Worm (Caenorhabditis elegans) whole organism, L1 larva: ENCODE data around the gene F09F9.2.

Experiments used
- C04F5.9 ChIP-seq: sonication (generic microtip); optimal IDR thresholded peaks from 2 replicates; lab custom pipeline; 2016; ENCODE audit warnings: missing genetic modification characterization, missing compliant biosample characterization
- C16A3.4 ChIP-seq: fragments of 150-350 bp; optimal IDR thresholded peaks from 2 replicates; lab custom pipeline; 2014; ENCODE audit warnings: missing biosample characterization, missing genetic modification characterization
- Y116A8C.19 ChIP-seq: sonication (generic microtip); optimal IDR thresholded peaks from 2 replicates; lab custom pipeline; 2016; ENCODE audit warnings: missing compliant biosample characterization, missing genetic modification characterization, borderline replicate concordance
- aha-1 ChIP-seq: fragments of 150-350 bp; optimal IDR thresholded peaks from 2 replicates; lab custom pipeline; 2014; ENCODE audit warnings: missing biosample characterization, missing genetic modification characterization
- alr-1 ChIP-seq: fragments of 200-800 bp; sonication (Bioruptor generic); optimal IDR thresholded peaks from 2 replicates; lab custom pipeline; 2018; ENCODE audit warnings: borderline replicate concordance, mild to moderate bottlenecking, missing genetic modification characterization, missing compliant biosample characterization
- aly-2 ChIP-seq: fragments of 150-350 bp; optimal IDR thresholded peaks from 2 replicates; lab custom pipeline; 2014; ENCODE audit warnings: missing biosample characterization, missing genetic modification characterization
- ama-1 ChIP-seq: fragments of 150-350 bp; optimal IDR thresholded peaks from 2 replicates; lab custom pipeline; 2014
- blmp-1 ChIP-seq: fragments of 150-350 bp; optimal IDR thresholded peaks from 2 replicates; lab custom pipeline; 2014; ENCODE audit warnings: missing biosample characterization, missing genetic modification characterization
- ceh-63 ChIP-seq: fragments of 200-800 bp; sonication (Bioruptor generic); optimal IDR thresholded peaks from 2 replicates; lab custom pipeline; 2018; ENCODE audit warnings: mild to moderate bottlenecking, missing genetic modification characterization, missing compliant biosample characterization
- ceh-82 ChIP-seq, 3 experiments: fragments of 150-350 bp in 1 of 3; sonication (generic microtip) in 2 of 3; optimal IDR thresholded peaks; 2 replicates each; lab custom pipeline; 2014 to 2017; ENCODE audit warnings: missing biosample characterization in 3 of 3, missing genetic modification characterization in 3 of 3
- ces-1 ChIP-seq: fragments of 150-350 bp; optimal IDR thresholded peaks from 2 replicates; lab custom pipeline; 2014; ENCODE audit warnings: missing biosample characterization, missing genetic modification reagents, missing genetic modification characterization
- dpl-1 ChIP-seq, 3 experiments: fragments of 150-350 bp in 2 of 3; sonication (generic microtip) in 1 of 3; optimal IDR thresholded peaks; 2 replicates each; lab custom pipeline; 2014 to 2017; ENCODE audit warnings: missing biosample characterization in 3 of 3, missing genetic modification characterization in 3 of 3, missing genetic modification reagents in 3 of 3
- efl-1 ChIP-seq, 4 experiments: fragments of 150-350 bp; optimal IDR thresholded peaks in 3 of 4; peaks in 1 of 4; 1 replicate in 1 of 4; 2 replicates in 3 of 4; lab custom pipeline; 2014; ENCODE audit warnings: missing biosample characterization in 2 of 4, missing genetic modification characterization in 2 of 4, missing genetic modification reagents in 2 of 4
- efl-3 ChIP-seq: fragments of 200-800 bp; sonication (Bioruptor generic); optimal IDR thresholded peaks from 2 replicates; lab custom pipeline; 2018; ENCODE audit warnings: mild to moderate bottlenecking, missing genetic modification characterization, missing compliant biosample characterization
- ets-5 ChIP-seq: fragments of 200-800 bp; sonication (Bioruptor generic); IDR thresholded peaks from 2 replicates; pipeline ENCODE4 v1.3.6; 2022; ENCODE audit warnings: missing genetic modification characterization, missing compliant biosample characterization
- fkh-10 ChIP-seq: sonication (generic microtip); optimal IDR thresholded peaks from 2 replicates; lab custom pipeline; 2017; ENCODE audit warnings: missing biosample characterization, missing genetic modification reagents, missing genetic modification characterization
- fkh-4 ChIP-seq: sonication (generic microtip); optimal IDR thresholded peaks from 2 replicates; lab custom pipeline; 2016; ENCODE audit warnings: missing compliant biosample characterization, missing genetic modification characterization, borderline replicate concordance
- fos-1 ChIP-seq: fragments of 150-350 bp; optimal IDR thresholded peaks from 2 replicates; lab custom pipeline; 2014; ENCODE audit warnings: missing biosample characterization, missing genetic modification characterization
- grh-1 ChIP-seq: fragments of 200-800 bp; sonication (Bioruptor generic); IDR thresholded peaks from 2 replicates; pipeline ENCODE4 v1.3.6; 2022; ENCODE audit warnings: missing genetic modification reagents, missing genetic modification characterization, missing compliant biosample characterization
- hlh-17 ChIP-seq: fragments of 200-800 bp; sonication (Bioruptor generic); optimal IDR thresholded peaks from 2 replicates; lab custom pipeline; 2018; ENCODE audit warnings: missing genetic modification characterization, mild to moderate bottlenecking, missing compliant biosample characterization, moderate library complexity, borderline replicate concordance
- hpl-2 ChIP-seq: fragments of 150-350 bp; optimal IDR thresholded peaks from 2 replicates; lab custom pipeline; 2014; ENCODE audit warnings: missing biosample characterization, missing genetic modification reagents, missing genetic modification characterization
- irx-1 ChIP-seq: sonication (generic microtip); optimal IDR thresholded peaks from 2 replicates; lab custom pipeline; 2016; ENCODE audit warnings: missing genetic modification characterization, missing compliant biosample characterization
- jun-1 ChIP-seq: fragments of 150-350 bp; optimal IDR thresholded peaks from 2 replicates; lab custom pipeline; 2014; ENCODE audit warnings: missing biosample characterization, missing genetic modification reagents, missing genetic modification characterization
- lin-14 ChIP-seq: fragments of 200-800 bp; sonication (Bioruptor generic); optimal IDR thresholded peaks from 2 replicates; lab custom pipeline; 2018; ENCODE audit warnings: mild to moderate bottlenecking, missing genetic modification characterization, moderate library complexity, missing compliant biosample characterization
- lin-15B ChIP-seq: fragments of 150-350 bp; sonication (generic microtip); optimal IDR thresholded peaks from 3 replicates; lab custom pipeline; 2014; ENCODE audit warnings: missing biosample characterization, missing genetic modification characterization
- lin-39 ChIP-seq: fragments of 150-350 bp; optimal IDR thresholded peaks from 2 replicates; lab custom pipeline; 2014; ENCODE audit warnings: missing biosample characterization, missing genetic modification reagents, missing genetic modification characterization
- lir-3 ChIP-seq: sonication (generic microtip); optimal IDR thresholded peaks from 2 replicates; lab custom pipeline; 2016; ENCODE audit warnings: mild to moderate bottlenecking, missing genetic modification characterization, moderate library complexity, missing compliant biosample characterization; ENCODE audit not compliant: poor library complexity
- mef-2 ChIP-seq: fragments of 150-350 bp; optimal IDR thresholded peaks from 2 replicates; lab custom pipeline; 2014; ENCODE audit warnings: missing biosample characterization, missing genetic modification characterization
- nhr-11 ChIP-seq: fragments of 150-350 bp; optimal IDR thresholded peaks from 2 replicates; lab custom pipeline; 2014; ENCODE audit warnings: missing biosample characterization, missing genetic modification characterization
- nhr-12 ChIP-seq: sonication (generic microtip); optimal IDR thresholded peaks from 2 replicates; lab custom pipeline; 2017; ENCODE audit warnings: missing biosample characterization, missing genetic modification characterization
- nhr-19 ChIP-seq: fragments of 200-800 bp; sonication (Bioruptor generic); conservative IDR thresholded peaks from 2 replicates; pipeline ENCODE4 v1.3.6; 2022; ENCODE audit warnings: missing genetic modification characterization, missing compliant biosample characterization
- nhr-237 ChIP-seq: fragments of 150-350 bp; optimal IDR thresholded peaks from 2 replicates; lab custom pipeline; 2014; ENCODE audit warnings: missing biosample characterization, missing genetic modification characterization
- nhr-28 ChIP-seq: fragments of 150-350 bp; optimal IDR thresholded peaks from 2 replicates; lab custom pipeline; 2014; ENCODE audit warnings: missing biosample characterization, missing genetic modification characterization
- nhr-71 ChIP-seq: sonication (generic microtip); optimal IDR thresholded peaks from 2 replicates; lab custom pipeline; 2016; ENCODE audit warnings: mild to moderate bottlenecking, missing genetic modification characterization, moderate library complexity, missing compliant biosample characterization
- nhr-76 ChIP-seq: sonication (generic microtip); optimal IDR thresholded peaks from 2 replicates; lab custom pipeline; 2017; ENCODE audit warnings: missing biosample characterization, missing genetic modification characterization
- nhr-77 ChIP-seq: fragments of 150-350 bp; optimal IDR thresholded peaks from 2 replicates; lab custom pipeline; 2014; ENCODE audit warnings: missing biosample characterization, missing genetic modification characterization
- nhr-84 ChIP-seq: sonication (generic microtip); optimal IDR thresholded peaks from 2 replicates; lab custom pipeline; 2017; ENCODE audit warnings: missing biosample characterization, missing genetic modification characterization
- nhr-85 ChIP-seq: sonication (generic microtip); peaks from one replicate; lab custom pipeline; 2016; ENCODE audit warnings: missing genetic modification characterization, inconsistent platforms, missing compliant biosample characterization
- nhr-90 ChIP-seq: sonication (generic microtip); optimal IDR thresholded peaks from 2 replicates; lab custom pipeline; 2016; ENCODE audit warnings: mild to moderate bottlenecking, missing genetic modification characterization, missing compliant biosample characterization; ENCODE audit not compliant: poor library complexity
- pag-3 ChIP-seq: sonication (generic microtip); optimal IDR thresholded peaks from 2 replicates; lab custom pipeline; 2017; ENCODE audit warnings: missing genetic modification characterization, mild to moderate bottlenecking, missing compliant biosample characterization, antibody characterized with exemption, borderline replicate concordance; ENCODE audit not compliant: insufficient read depth
- skn-1 ChIP-seq: fragments of 150-350 bp; optimal IDR thresholded peaks from 2 replicates; lab custom pipeline; 2014; ENCODE audit warnings: missing biosample characterization, missing genetic modification characterization
- snpc-4 ChIP-seq: fragments of 150-350 bp; optimal IDR thresholded peaks from 2 replicates; lab custom pipeline; 2014; ENCODE audit warnings: missing biosample characterization, missing genetic modification characterization
- snu-23 ChIP-seq: sonication (generic microtip); optimal IDR thresholded peaks from 2 replicates; lab custom pipeline; 2016; ENCODE audit warnings: missing genetic modification characterization, missing compliant biosample characterization
- sptf-1 ChIP-seq: fragments of 150-350 bp; optimal IDR thresholded peaks from 2 replicates; lab custom pipeline; 2014; ENCODE audit warnings: missing biosample characterization, missing genetic modification characterization
- sup-37 ChIP-seq: fragments of 200-800 bp; sonication (Bioruptor generic); optimal IDR thresholded peaks from 2 replicates; lab custom pipeline; 2018; ENCODE audit warnings: mild to moderate bottlenecking, missing genetic modification characterization, missing compliant biosample characterization
- swsn-7 ChIP-seq: sonication (generic microtip); optimal IDR thresholded peaks from 2 replicates; lab custom pipeline; 2016; ENCODE audit warnings: missing genetic modification characterization, missing compliant biosample characterization
- tbx-2 ChIP-seq: sonication (generic microtip); optimal IDR thresholded peaks from 2 replicates; lab custom pipeline; 2016; ENCODE audit warnings: missing genetic modification characterization, missing compliant biosample characterization
- tlp-1 ChIP-seq: fragments of 150-350 bp; optimal IDR thresholded peaks from 2 replicates; lab custom pipeline; 2014; ENCODE audit warnings: missing biosample characterization, missing genetic modification characterization
- unc-62 ChIP-seq: fragments of 150-350 bp; optimal IDR thresholded peaks from 2 replicates; lab custom pipeline; 2014; ENCODE audit warnings: missing biosample characterization, missing genetic modification reagents, missing genetic modification characterization
- unc-98 ChIP-seq: fragments of 200-800 bp; sonication (Bioruptor generic); IDR thresholded peaks from 2 replicates; pipeline ENCODE4 v1.3.6; 2022; ENCODE audit warnings: missing genetic modification characterization, missing compliant biosample characterization
- vab-15 ChIP-seq: sonication (generic microtip); optimal IDR thresholded peaks from 2 replicates; lab custom pipeline; 2017; ENCODE audit warnings: missing genotype, mild to moderate bottlenecking, missing genetic modification characterization, missing compliant biosample characterization

F09F9.2 gene

DNA sequence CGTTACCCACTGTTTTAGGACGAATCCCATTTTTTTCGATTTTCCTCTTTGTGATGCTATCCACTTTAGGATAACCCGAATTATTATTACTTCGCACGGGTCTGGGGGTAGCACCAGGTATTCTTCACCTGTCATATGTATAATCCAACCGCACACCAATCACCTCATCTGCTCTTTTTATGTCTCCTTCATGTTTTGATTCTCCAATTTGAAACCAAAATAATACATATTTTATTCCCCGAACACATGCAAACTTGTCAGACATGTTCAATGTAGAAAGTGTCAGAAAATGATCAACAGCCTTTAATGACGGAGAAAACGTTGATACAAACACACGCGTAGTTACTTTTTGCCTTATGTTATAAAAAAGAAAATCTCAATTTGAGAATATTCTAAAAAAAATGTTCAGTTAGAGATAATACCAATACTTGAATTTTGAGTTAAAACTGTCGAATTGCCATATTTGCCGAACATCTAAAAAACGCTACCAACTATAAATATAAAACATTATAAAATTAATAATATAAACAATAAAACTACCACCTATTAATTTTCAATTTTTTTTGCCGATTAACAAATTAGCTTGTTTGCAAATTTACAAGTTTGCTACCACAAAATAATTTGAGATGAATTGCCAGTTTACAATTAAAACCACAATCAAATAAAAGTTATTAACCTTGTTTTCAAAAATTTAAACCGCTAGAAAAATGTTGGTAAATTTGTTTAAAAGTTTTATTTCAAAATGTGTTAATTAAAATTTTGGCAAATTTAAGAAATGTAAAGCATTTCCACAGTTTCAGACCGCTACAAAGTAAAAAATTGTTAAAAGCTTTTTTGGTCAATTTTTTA lies 36.6 kb upstream of the F09F9.2 start (continued):
- TF ChIP-seq ets-5 (GFP tag; lab: Robert Waterston, UW) (no peak), nhr-12 (no peak), aly-2 (tag; lab: Kevin White, UChicago) (peak; percentile 71), sup-37 (GFP tag; lab: Kevin White, UChicago) (no peak), ceh-63 (no peak), sptf-1 (tag; lab: Kevin White, UChicago) (no peak), hlh-17 (no peak), tbx-2 (no peak), lin-39 (tag; lab: Kevin White, UChicago) (peak; percentile 6), hpl-2 (no peak), efl-3 (GFP tag; lab: Kevin White, UChicago) (no peak), nhr-85 (tag; lab: Kevin White, UChicago) (peak; percentile 72), nhr-76 (tag; lab: Kevin White, UChicago) (no peak), mef-2 (tag; lab: Kevin White, UChicago) (no peak), fkh-10 (GFP tag; lab: Kevin White, UChicago) (no peak), dpl-1 (GFP tag; optimal IDR thresholded peaks at IDR 0.05; lab: Kevin White, UChicago) (no peak), blmp-1 (tag; lab: Kevin White, UChicago) (no peak), nhr-11 (tag; lab: Kevin White, UChicago) (peak; percentile 33), nhr-90 (tag; lab: Kevin White, UChicago) (peak; percentile 1), vab-15 (tag; lab: Kevin White, UChicago) (no peak), Y116A8C.19 (tag; lab: Kevin White, UChicago) (no peak), tlp-1 (tag; lab: Kevin White, UChicago) (no peak), nhr-19 (GFP tag; lab: Robert Waterston, UW) (no peak; the same call in 1 of the 2 replicates), nhr-77 (tag; lab: Kevin White, UChicago) (no peak), C16A3.4 (tag; lab: Kevin White, UChicago) (no peak), nhr-28 (tag; lab: Kevin White, UChicago) (no peak), snu-23 (GFP tag; lab: Kevin White, UChicago) (peak; percentile 6), lin-14 (GFP tag; lab: Kevin White, UChicago) (peak; percentile 9), ama-1 (lab: Kevin White, UChicago) (peak; percentile 32), pag-3 (no peak), irx-1 (no peak), swsn-7 (tag; lab: Kevin White, UChicago) (no peak), nhr-84 (tag; lab: Kevin White, UChicago) (no peak), nhr-71 (tag; lab: Kevin White, UChicago) (peak; percentile 46), lin-15B (no peak), grh-1 (GFP tag; lab: Robert Waterston, UW) (no peak), unc-98 (GFP tag; lab: Robert Waterston, UW) (no peak), jun-1 (tag; lab: Kevin White, UChicago) (no peak), ceh-82 (tag; optimal IDR thresholded peaks at IDR 0.05; lab: Kevin White, UChicago) (no peak), alr-1 (no peak), skn-1 (tag; lab: Kevin White, UChicago) (peak; percentile 24), nhr-237 (no peak), fos-1 (tag; lab: Kevin White, UChicago) (no peak), aha-1 (tag; lab: Kevin White, UChicago) (no peak), ces-1 (no peak), unc-62 (GFP tag; lab: Kevin White, UChicago) (no peak), snpc-4 (tag; lab: Kevin White, UChicago) (no peak), efl-1 (optimal IDR thresholded peaks at IDR 0.05; lab: Kevin White, UChicago) (no peak), efl-1 (GFP tag; optimal IDR thresholded peaks at IDR 0.05 in 1 of 2; lab: Kevin White, UChicago) (peak in 1 of 2 experiments; percentile 71), C04F5.9 (tag; lab: Kevin White, UChicago) (no peak), lir-3 (no peak), fkh-4 (tag; lab: Kevin White, UChicago) (no peak)
